Worm (Caenorhabditis elegans): ENCODE measurements around the gene wrk-1.

- TF ChIP-seq flt-1 (GFP tag; IDR thresholded peaks at IDR 0.05) = no peak
- no peak for TF ChIP-seq ama-1 (optimal IDR thresholded peaks at IDR 0.05)
Measured at ce11 chrX:8394279-8394678, 1.9 kb upstream of the wrk-1 start.

Data from whole organism, early embryonic.